Worm (Caenorhabditis elegans): ENCODE results near the gene zmp-6.

zmp-6 gene

ce11 chrIII:7247740-7248139, at the start of gene zmp-6:
zmp-6 (minus strand) TSS chrIII:7247840.
- TF ChIP-seq fkh-10 (GFP tag; optimal IDR thresholded peaks at IDR 0.05) (no peak), nhr-28 (tag; optimal IDR thresholded peaks at IDR 0.05) (no peak), unc-62 (GFP tag; optimal IDR thresholded peaks at IDR 0.05) (no peak), unc-39 (tag; optimal IDR thresholded peaks at IDR 0.05) (no peak), nhr-237 (tag; optimal IDR thresholded peaks at IDR 0.05) (no peak), lin-39 (tag; optimal IDR thresholded peaks at IDR 0.05) (no peak), ceh-82 (tag; optimal IDR thresholded peaks at IDR 0.05) (no peak), egl-27 (tag; optimal IDR thresholded peaks at IDR 0.05) (no peak), lin-15B (tag; optimal IDR thresholded peaks at IDR 0.05) (no peak), nhr-23 (tag; optimal IDR thresholded peaks at IDR 0.05) (no peak), nfya-1 (tag; optimal IDR thresholded peaks at IDR 0.05; ENCODE audit: insufficient read depth) (no peak), elt-3 (tag; optimal IDR thresholded peaks at IDR 0.05) (no peak), snpc-4 (tag; optimal IDR thresholded peaks at IDR 0.05) (no peak), pha-4 (tag; optimal IDR thresholded peaks at IDR 0.05) (no peak), tbx-2 (tag; optimal IDR thresholded peaks at IDR 0.05) (no peak)

DNA sequence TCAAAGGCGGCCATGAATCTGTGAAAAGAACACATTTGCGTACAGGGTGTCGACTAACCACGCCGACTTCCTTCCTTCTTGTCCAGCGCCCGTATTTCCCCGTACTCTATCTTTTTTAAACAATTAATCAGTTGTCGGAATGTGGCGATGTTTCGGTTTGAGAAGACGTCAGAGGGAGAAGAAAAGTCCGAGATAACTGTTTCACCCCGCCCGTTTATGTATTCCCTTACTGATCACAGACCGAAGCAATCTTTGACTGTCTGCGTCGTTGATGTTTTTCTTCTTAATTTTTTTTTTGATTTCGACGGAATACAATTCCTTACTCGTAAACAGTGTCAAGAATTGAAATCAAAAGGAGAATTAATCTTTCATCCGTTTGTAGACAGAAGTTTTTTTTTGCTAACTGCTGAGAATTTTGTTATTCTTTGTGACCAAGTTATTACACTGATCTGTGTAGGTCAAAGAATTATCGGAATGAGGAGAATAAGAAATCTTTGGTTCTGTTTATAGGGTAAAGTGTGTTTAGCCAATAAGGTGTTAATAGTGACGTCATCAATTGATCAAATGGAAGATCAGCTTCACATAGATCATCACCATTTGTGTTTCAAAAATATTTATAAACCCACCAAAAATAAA, 49.5 kb upstream of the zmp-6 start:
- TF ChIP-seq elt-3 (tag; optimal IDR thresholded peaks at IDR 0.05) (peak in 1 of 3 experiments; percentile 32), nhr-23 (tag; optimal IDR thresholded peaks at IDR 0.05) (peak; percentile 61), egl-27 (tag; optimal IDR thresholded peaks at IDR 0.05) (no peak), unc-39 (tag; optimal IDR thresholded peaks at IDR 0.05) (no peak), ztf-4 (tag; optimal IDR thresholded peaks at IDR 0.05) (no peak), lin-15B (tag; optimal IDR thresholded peaks at IDR 0.05) (no peak), unc-62 (GFP tag; optimal IDR thresholded peaks at IDR 0.05) (peak; percentile 50), ama-1 (optimal IDR thresholded peaks at IDR 0.05) (peak; percentile 35), R02D3.7 (tag; optimal IDR thresholded peaks at IDR 0.05) (no peak), daf-12 (tag; optimal IDR thresholded peaks at IDR 0.05) (no peak)

DNA sequence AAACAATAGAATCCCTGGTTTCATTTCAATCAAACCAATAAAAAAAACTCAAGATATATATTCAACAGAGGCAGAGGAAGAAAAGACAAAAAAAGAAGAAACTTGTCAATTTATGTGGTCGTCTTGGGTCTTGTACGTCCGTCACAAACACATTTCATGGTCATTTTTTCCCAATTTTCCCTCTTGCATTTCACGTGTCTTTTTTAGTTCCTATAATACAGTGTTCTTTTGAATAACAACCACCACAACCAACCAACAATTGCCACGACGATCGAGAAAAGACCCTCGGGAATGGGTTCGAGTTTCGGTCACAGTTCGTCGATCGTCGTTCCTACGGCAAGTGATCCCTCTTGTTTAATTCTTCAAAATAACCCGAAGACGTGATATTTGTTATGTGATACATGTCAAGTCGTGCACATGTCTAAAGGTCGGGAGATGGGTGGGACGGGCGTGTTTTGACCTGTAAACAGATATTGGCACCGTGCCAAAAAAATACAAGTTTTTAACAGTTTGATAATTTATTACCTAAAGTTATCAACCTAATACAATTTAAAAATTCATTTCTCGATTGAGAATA, 48.5 kb upstream of the zmp-6 start:
- TF ChIP-seq nhr-25 (tag; optimal IDR thresholded peaks at IDR 0.05): peak; percentile 63
- no peak for TF ChIP-seq ztf-4 (tag; optimal IDR thresholded peaks at IDR 0.05)
- no peak for TF ChIP-seq ceh-16 (tag; optimal IDR thresholded peaks at IDR 0.05)
- no peak for TF ChIP-seq aly-2 (tag; optimal IDR thresholded peaks at IDR 0.05)
- TF ChIP-seq ztf-11 (tag; optimal IDR thresholded peaks at IDR 0.05): no peak
- TF ChIP-seq lin-15B (tag; optimal IDR thresholded peaks at IDR 0.05): no peak
- TF ChIP-seq egl-27 (tag; optimal IDR thresholded peaks at IDR 0.05): no peak
- TF ChIP-seq R02D3.7 (tag; optimal IDR thresholded peaks at IDR 0.05): no peak
- TF ChIP-seq snpc-4 (tag; optimal IDR thresholded peaks at IDR 0.05): no peak
- peak; percentile 20 for TF ChIP-seq nhr-23 (tag; optimal IDR thresholded peaks at IDR 0.05)
- no peak for TF ChIP-seq nhr-76 (tag; optimal IDR thresholded peaks at IDR 0.05)
- TF ChIP-seq ZK546.5 (tag; optimal IDR thresholded peaks at IDR 0.05): no peak
- TF ChIP-seq elt-2 (tag; optimal IDR thresholded peaks at IDR 0.05): no peak
- no peak for TF ChIP-seq sea-2 (GFP tag; optimal IDR thresholded peaks at IDR 0.05)
- TF ChIP-seq mml-1 (tag; optimal IDR thresholded peaks at IDR 0.05): no peak
- TF ChIP-seq nhr-12 (tag; optimal IDR thresholded peaks at IDR 0.05): no peak
- TF ChIP-seq jun-1 (tag; optimal IDR thresholded peaks at IDR 0.05): no peak
- TF ChIP-seq egl-5 (tag; optimal IDR thresholded peaks at IDR 0.05): peak; percentile 14
- TF ChIP-seq ama-1 (optimal IDR thresholded peaks at IDR 0.05): no peak
- no peak for TF ChIP-seq unc-62 (GFP tag; optimal IDR thresholded peaks at IDR 0.05)
- no peak for TF ChIP-seq unc-39 (tag; optimal IDR thresholded peaks at IDR 0.05)

ce11 chrIII:7293075-7293684, 45.5 kb upstream of the zmp-6 start, which contains the start of gene cwf-19L2:
cwf-19L2 (plus strand) TSS chrIII:7293634.
- TF ChIP-seq fos-1 (tag; optimal IDR thresholded peaks at IDR 0.05): no peak
- no peak for TF ChIP-seq nhr-237 (tag; optimal IDR thresholded peaks at IDR 0.05)
- TF ChIP-seq nhr-28 (tag; optimal IDR thresholded peaks at IDR 0.05): no peak
- peak; percentile 52 for TF ChIP-seq pha-4 (tag; optimal IDR thresholded peaks at IDR 0.05)
- TF ChIP-seq ceh-9 (tag; optimal IDR thresholded peaks at IDR 0.05): no peak

Data from whole organism, L3 larva.